Worm (Caenorhabditis elegans) whole organism, young adult: ENCODE data around the gene H41C03.2.

Experiments used
- B0019.2 ChIP-seq: fragments of 200-800 bp; sonication (Bioruptor generic); conservative IDR thresholded peaks from 2 replicates; pipeline ENCODE4 v1.3.6; 2022; ENCODE audit warnings: missing genetic modification reagents, missing genetic modification characterization, missing compliant biosample characterization
- F57C9.4 ChIP-seq: sonication (generic microtip); optimal IDR thresholded peaks from 2 replicates; lab custom pipeline; 2017; ENCODE audit warnings: mild to moderate bottlenecking, missing genetic modification characterization, missing compliant biosample characterization
- Y67H2A.10 ChIP-seq: fragments of 200-800 bp; sonication (Bioruptor generic); conservative IDR thresholded peaks from 2 replicates; pipeline ENCODE4 v1.3.6; 2022; ENCODE audit warnings: missing genetic modification reagents, missing genetic modification characterization, missing compliant biosample characterization
- Y79H2A.3 ChIP-seq: fragments of 200-800 bp; sonication (Bioruptor generic); conservative IDR thresholded peaks from 2 replicates; pipeline ENCODE4 v1.3.6; 2022; ENCODE audit warnings: missing genetic modification reagents, missing genetic modification characterization, missing compliant biosample characterization
- ZK185.1 ChIP-seq: sonication (generic microtip); optimal IDR thresholded peaks from 2 replicates; lab custom pipeline; 2016; ENCODE audit warnings: mild to moderate bottlenecking, missing genetic modification characterization, missing compliant biosample characterization; ENCODE audit not compliant: poor library complexity, severe bottlenecking
- aptf-3 ChIP-seq: fragments of 200-800 bp; sonication (Bioruptor generic); IDR thresholded peaks from 2 replicates; pipeline ENCODE4 v1.3.6; 2022; ENCODE audit warnings: missing genetic modification characterization, missing compliant biosample characterization
- atf-7 ChIP-seq: sonication (generic microtip); optimal IDR thresholded peaks from 2 replicates; lab custom pipeline; 2017; ENCODE audit warnings: mild to moderate bottlenecking, missing genetic modification characterization, missing compliant biosample characterization
- cebp-1 ChIP-seq, 2 experiments: fragments of 200-800 bp in 1 of 2; sonication (Bioruptor generic) in 1 of 2; sonication (generic microtip) in 1 of 2; IDR thresholded peaks in 1 of 2; optimal IDR thresholded peaks in 1 of 2; 2 replicates each; pipeline versions ENCODE4 v1.3.6 to Lab custom; 2017 to 2022; ENCODE audit warnings: missing compliant biosample characterization in 2 of 2, missing genetic modification characterization in 2 of 2, mild to moderate bottlenecking in 1 of 2, missing genetic modification reagents in 1 of 2, moderate library complexity in 1 of 2
- ceh-27 ChIP-seq: fragments of 200-800 bp; sonication (Bioruptor generic); optimal IDR thresholded peaks from 2 replicates; lab custom pipeline; 2018; ENCODE audit warnings: mild to moderate bottlenecking, missing genetic modification characterization, moderate library complexity, missing compliant biosample characterization
- ceh-40 ChIP-seq: fragments of 200-800 bp; sonication (Bioruptor generic); IDR thresholded peaks from 2 replicates; pipeline ENCODE4 v1.3.6; 2022; ENCODE audit warnings: missing genetic modification characterization, missing compliant biosample characterization
- ceh-58 ChIP-seq: fragments of 200-800 bp; sonication (Bioruptor generic); IDR thresholded peaks from 2 replicates; pipeline ENCODE4 v1.3.6; 2022; ENCODE audit warnings: missing genetic modification characterization, missing compliant biosample characterization
- ceh-79 ChIP-seq: sonication (generic microtip); optimal IDR thresholded peaks from 2 replicates; lab custom pipeline; 2017; ENCODE audit warnings: mild to moderate bottlenecking, missing genetic modification characterization, missing compliant biosample characterization
- chd-7 ChIP-seq: sonication (generic microtip); optimal IDR thresholded peaks from 2 replicates; lab custom pipeline; 2016; ENCODE audit warnings: mild to moderate bottlenecking, missing genetic modification characterization, moderate library complexity, missing compliant biosample characterization
- efl-1 ChIP-seq: fragments of 150-350 bp; optimal IDR thresholded peaks from 2 replicates; lab custom pipeline; 2014; ENCODE audit warnings: missing biosample characterization, missing genetic modification reagents, missing genetic modification characterization
- ekl-4 ChIP-seq: fragments of 200-800 bp; sonication (Bioruptor generic); IDR thresholded peaks from 2 replicates; pipeline ENCODE4 v1.3.6; 2022; ENCODE audit warnings: missing genetic modification reagents, missing genetic modification characterization, missing compliant biosample characterization
- ets-4 ChIP-seq: fragments of 200-800 bp; sonication (Bioruptor generic); optimal IDR thresholded peaks from 2 replicates; lab custom pipeline; 2018; ENCODE audit warnings: mild to moderate bottlenecking, missing genetic modification characterization, missing compliant biosample characterization
- him-1 ChIP-seq: sonication (generic microtip); optimal IDR thresholded peaks from 2 replicates; lab custom pipeline; 2016; ENCODE audit warnings: missing genotype, missing genetic modification reagents, missing genetic modification characterization, missing compliant biosample characterization
- hmg-1.2 ChIP-seq: fragments of 200-800 bp; sonication (Bioruptor generic); IDR thresholded peaks from 2 replicates; pipeline ENCODE4 v1.3.6; 2022; ENCODE audit warnings: missing genetic modification reagents, missing genetic modification characterization, missing compliant biosample characterization
- hrde-1 ChIP-seq: sonication (generic microtip); optimal IDR thresholded peaks from 2 replicates; lab custom pipeline; 2016; ENCODE audit warnings: missing genetic modification characterization, mild to moderate bottlenecking, missing compliant biosample characterization, moderate library complexity, missing genotype, missing genetic modification reagents, borderline replicate concordance
- lin-35 ChIP-seq, 3 experiments: fragments of 150-350 bp in 2 of 3; sonication (generic microtip) in 1 of 3; optimal IDR thresholded peaks; 2 replicates each; lab custom pipeline; 2014 to 2018; ENCODE audit warnings: missing biosample characterization in 3 of 3, missing genetic modification characterization in 3 of 3, missing genetic modification reagents in 3 of 3
- madf-10 ChIP-seq: sonication (generic microtip); optimal IDR thresholded peaks from 2 replicates; lab custom pipeline; 2016; ENCODE audit warnings: mild to moderate bottlenecking, missing genetic modification characterization, missing compliant biosample characterization
- madf-8 ChIP-seq: fragments of 200-800 bp; sonication (Bioruptor generic); conservative IDR thresholded peaks from 2 replicates; pipeline ENCODE4 v1.3.6; 2022; ENCODE audit warnings: missing genetic modification reagents, missing genetic modification characterization, missing compliant biosample characterization
- mel-28 ChIP-seq: sonication (generic microtip); optimal IDR thresholded peaks from 2 replicates; lab custom pipeline; 2016; ENCODE audit warnings: borderline replicate concordance, mild to moderate bottlenecking, missing genetic modification characterization, missing compliant biosample characterization
- pha-4 ChIP-seq: fragments of 150-350 bp; sonication (generic microtip); optimal IDR thresholded peaks from 2 replicates; lab custom pipeline; 2014; ENCODE audit warnings: missing biosample characterization, missing genetic modification reagents, missing genetic modification characterization
- rec-8 ChIP-seq, 2 experiments: sonication (generic microtip); optimal IDR thresholded peaks; 2 replicates each; lab custom pipeline; 2016; ENCODE audit warnings: mild to moderate bottlenecking in 2 of 2, missing genetic modification characterization in 2 of 2, missing genetic modification reagents in 2 of 2, missing genotype in 2 of 2, missing biosample characterization in 1 of 2, missing compliant biosample characterization in 1 of 2, moderate library complexity in 1 of 2
- repo-1 ChIP-seq: sonication (generic microtip); optimal IDR thresholded peaks from 2 replicates; lab custom pipeline; 2017; ENCODE audit warnings: mild to moderate bottlenecking, missing genetic modification characterization, missing compliant biosample characterization
- sea-2 ChIP-seq: fragments of 200-800 bp; sonication (Bioruptor generic); IDR thresholded peaks from 2 replicates; pipeline ENCODE4 v1.3.6; 2022; ENCODE audit warnings: missing genetic modification characterization, missing compliant biosample characterization
- snpc-4 ChIP-seq, 5 experiments: fragments of 150-350 bp in 1 of 5; sonication (generic microtip) in 4 of 5; optimal IDR thresholded peaks; 2 replicates each; lab custom pipeline; 2014 to 2018; ENCODE audit warnings: missing genetic modification characterization in 5 of 5, missing biosample characterization in 3 of 5, antibody characterized with exemption in 2 of 5, mild to moderate bottlenecking in 2 of 5, missing compliant biosample characterization in 2 of 5, missing genotype in 2 of 5, moderate library complexity in 2 of 5, missing genetic modification reagents in 1 of 5
- zfh-2 ChIP-seq: fragments of 200-800 bp; sonication (Bioruptor generic); conservative IDR thresholded peaks from 2 replicates; pipeline ENCODE4 v1.3.6; 2022; ENCODE audit warnings: missing genetic modification reagents, missing genetic modification characterization, missing compliant biosample characterization
- ztf-22 ChIP-seq: fragments of 200-800 bp; sonication (Bioruptor generic); optimal IDR thresholded peaks from 2 replicates; lab custom pipeline; 2018; ENCODE audit warnings: mild to moderate bottlenecking, missing genetic modification characterization, moderate library complexity, missing compliant biosample characterization
- ztf-26 ChIP-seq: sonication (generic microtip); optimal IDR thresholded peaks from 2 replicates; lab custom pipeline; 2017; ENCODE audit warnings: missing genetic modification characterization, missing compliant biosample characterization
- ztf-28 ChIP-seq: fragments of 200-800 bp; sonication (Bioruptor generic); IDR thresholded peaks from 2 replicates; pipeline ENCODE4 v1.3.6; 2022; ENCODE audit warnings: missing genetic modification reagents, missing genetic modification characterization, missing compliant biosample characterization

The H41C03.2 gene

ce11 chrII:5854122-5854521, 2.2 kb upstream of the H41C03.2 start, which contains the start of gene H41C03.1:
Gene H41C03.1 (plus strand): TSS chrII:5854422.
- no peak for TF ChIP-seq repo-1 (tag; lab: Kevin White, UChicago)
- no peak for TF ChIP-seq ceh-27 (GFP tag; lab: Kevin White, UChicago)
- TF ChIP-seq ZK185.1 (tag; lab: Kevin White, UChicago) = no peak
- no peak for TF ChIP-seq Y79H2A.3
- no peak for TF ChIP-seq rec-8 (tag; optimal IDR thresholded peaks at IDR 0.05; lab: Kevin White, UChicago)
- TF ChIP-seq mel-28 (tag; lab: Kevin White, UChicago) = no peak
- TF ChIP-seq sea-2 = no peak
- TF ChIP-seq ceh-79 (tag; lab: Kevin White, UChicago) = no peak
- no peak for TF ChIP-seq B0019.2 (GFP tag; lab: Robert Waterston, UW)
- no peak for TF ChIP-seq ceh-58 (GFP tag; lab: Robert Waterston, UW)
- no peak for TF ChIP-seq F57C9.4 (tag; lab: Kevin White, UChicago)

DNA sequence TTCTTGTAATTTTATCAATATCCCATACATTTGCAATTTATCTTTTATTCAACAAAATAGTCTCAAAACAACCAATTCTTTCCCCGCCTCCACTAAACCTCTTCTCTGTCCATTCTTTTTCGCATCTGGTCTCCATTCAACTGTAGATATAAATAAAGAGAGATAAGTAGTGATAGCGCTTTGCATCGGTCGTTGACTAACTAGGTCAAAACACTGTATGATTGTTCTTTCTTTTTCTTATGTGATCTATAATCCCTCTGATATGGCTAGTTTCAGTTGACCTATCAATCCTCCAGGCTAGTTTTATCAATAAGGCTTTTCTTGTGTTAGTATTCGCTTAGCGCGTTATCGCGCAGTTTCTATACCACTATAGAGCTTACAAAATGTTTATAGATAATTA, 1.4 kb upstream of the H41C03.2 start:
- TF ChIP-seq Y79H2A.3 (no peak), pha-4 (no peak)

DNA sequence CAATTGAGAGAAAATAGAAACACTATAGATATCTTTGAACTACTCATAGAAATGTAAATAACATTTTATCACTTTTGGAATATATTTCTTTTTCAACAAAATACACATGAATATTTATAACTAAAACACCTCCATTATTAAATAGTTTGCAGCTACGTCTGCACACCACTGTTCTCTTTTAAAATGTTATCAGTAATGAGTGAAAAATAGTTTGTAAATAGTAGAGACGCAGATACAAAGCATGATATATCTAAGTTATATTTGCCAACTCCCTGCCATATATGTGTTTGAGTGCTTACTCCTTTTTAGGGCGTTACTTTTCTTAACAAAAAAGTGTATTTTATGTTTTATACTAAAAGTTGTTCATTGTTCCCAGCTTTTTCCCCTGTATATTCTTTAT, 5.7 kb downstream of the H41C03.2 start:
- TF ChIP-seq lin-35 (GFP tag; optimal IDR thresholded peaks at IDR 0.05; lab: Kevin White, UChicago) (no peak), aptf-3 (no peak), ztf-26 (no peak), ceh-40 (GFP tag; lab: Robert Waterston, UW) (no peak), efl-1 (GFP tag; lab: Kevin White, UChicago) (no peak), ceh-79 (tag; lab: Kevin White, UChicago) (no peak), ztf-28 (GFP tag; lab: Robert Waterston, UW) (no peak), ekl-4 (GFP tag; lab: Robert Waterston, UW) (no peak), ztf-22 (no peak), Y67H2A.10 (GFP tag; lab: Robert Waterston, UW) (no peak), chd-7 (no peak), cebp-1 (GFP tag; IDR thresholded peaks at IDR 0.05; lab: Robert Waterston, UW) (no peak), cebp-1 (tag; optimal IDR thresholded peaks at IDR 0.05; lab: Kevin White, UChicago) (no peak), hrde-1 (tag; lab: Kevin White, UChicago) (no peak), ets-4 (GFP tag; lab: Kevin White, UChicago) (no peak), atf-7 (no peak), madf-8 (GFP tag; lab: Robert Waterston, UW) (no peak), him-1 (tag; lab: Kevin White, UChicago) (no peak), madf-10 (tag; lab: Kevin White, UChicago) (no peak)

- TF ChIP-seq zfh-2 (GFP tag; lab: Robert Waterston, UW) = no peak
- TF ChIP-seq ceh-40 (GFP tag; lab: Robert Waterston, UW) = no peak
- TF ChIP-seq hmg-1.2 (GFP tag; lab: Robert Waterston, UW) = no peak
- no peak for TF ChIP-seq snpc-4 (GFP tag; optimal IDR thresholded peaks at IDR 0.05; lab: Kevin White, UChicago)
- TF ChIP-seq snpc-4 (tag; optimal IDR thresholded peaks at IDR 0.05; lab: Kevin White, UChicago) = no peak
- TF ChIP-seq ekl-4 (GFP tag; lab: Robert Waterston, UW) = no peak
Measured at ce11 chrII:5845441-5845840, 6.5 kb downstream of the H41C03.2 start, which contains the start of the genes ZK1248.17 and H41C03.3. Gene ZK1248.17 (minus strand): TSS chrII:5845541. Gene H41C03.3 (plus strand): TSS chrII:5845777.
